Worm (Caenorhabditis elegans): ENCODE results near the gene C53A5.2.

C53A5.2 gene

ce11 chrV:14484582-14484981 lies 38.4 kb downstream of the C53A5.2 start, which contains the start of gene R02D5.4:
Gene R02D5.4 (minus strand): TSS chrV:14484682.
- TF ChIP-seq lin-54 (GFP tag; optimal IDR thresholded peaks at IDR 0.05) = no peak
- TF ChIP-seq xnd-1 (tag; optimal IDR thresholded peaks at IDR 0.05) = no peak
- TF ChIP-seq Y95B8A.8 (GFP tag; IDR thresholded peaks at IDR 0.05) = no peak
- TF ChIP-seq attf-6 (GFP tag; IDR thresholded peaks at IDR 0.05) = no peak
- no peak for TF ChIP-seq egl-18 (GFP tag; IDR thresholded peaks at IDR 0.05)
- no peak for TF ChIP-seq F57C9.4 (tag; optimal IDR thresholded peaks at IDR 0.05)
- no peak for TF ChIP-seq dpff-1 (tag; optimal IDR thresholded peaks at IDR 0.05)
- no peak for TF ChIP-seq zim-3 (tag; optimal IDR thresholded peaks at IDR 0.05)

DNA sequence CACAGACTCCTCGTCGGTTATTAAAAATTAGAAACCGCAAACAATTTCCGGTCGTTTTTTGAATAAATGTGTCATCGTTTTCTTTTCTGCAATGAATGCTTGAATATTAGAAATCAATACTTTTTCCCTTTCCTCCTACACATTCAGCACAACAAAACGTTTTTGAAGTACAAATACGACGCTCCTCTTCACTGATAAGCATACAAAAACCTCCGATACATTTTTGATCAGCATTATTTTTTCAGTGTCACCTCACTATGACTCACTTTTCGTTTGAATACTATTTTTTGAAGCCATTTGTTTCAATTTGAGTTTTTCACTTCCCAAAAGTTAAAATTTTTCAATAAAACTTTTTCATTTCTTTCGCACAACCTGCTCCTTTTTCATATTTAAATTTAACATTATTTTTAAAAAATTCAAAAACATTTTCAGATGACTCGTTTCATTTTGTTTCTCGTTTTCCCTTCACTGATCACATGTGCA lies 40.2 kb downstream of the C53A5.2 start, which contains the start of gene R02D5.3:
Gene R02D5.3, plus strand, starts transcription at position 433 of the 483 bp plus-strand sequence.
- TF ChIP-seq F37B4.10 (GFP tag; IDR thresholded peaks at IDR 0.05) (no peak), B0019.2 (GFP tag; conservative IDR thresholded peaks at IDR 0.05) (no peak), nhr-80 (tag; optimal IDR thresholded peaks at IDR 0.05) (peak; percentile 58), egl-44 (GFP tag; IDR thresholded peaks at IDR 0.05) (no peak)

ce11 chrV:14481987-14482386 lies 41.0 kb downstream of the C53A5.2 start, which contains the start of gene R02D5.10:
Gene R02D5.10 (plus strand): TSS chrV:14482287.
- TF ChIP-seq xnd-1 (tag; optimal IDR thresholded peaks at IDR 0.05) = no peak
- no peak for TF ChIP-seq nhr-179 (tag; optimal IDR thresholded peaks at IDR 0.05)
- TF ChIP-seq lin-26 (GFP tag; IDR thresholded peaks at IDR 0.05) = no peak
- TF ChIP-seq F22D6.2 (tag; optimal IDR thresholded peaks at IDR 0.05) = no peak
- no peak for TF ChIP-seq snpc-1.1 (tag; optimal IDR thresholded peaks at IDR 0.05; ENCODE audit: insufficient read depth)
- no peak for TF ChIP-seq F57A8.1 (GFP tag; optimal IDR thresholded peaks at IDR 0.05)
- TF ChIP-seq Y95B8A.8 (GFP tag; IDR thresholded peaks at IDR 0.05) = no peak
- no peak for TF ChIP-seq rcor-1 (GFP tag; IDR thresholded peaks at IDR 0.05)
- TF ChIP-seq bed-2 (GFP tag; IDR thresholded peaks at IDR 0.05) = no peak
- TF ChIP-seq dpl-1 (GFP tag; optimal IDR thresholded peaks at IDR 0.05) = no peak
- no peak for TF ChIP-seq B0336.3 (GFP tag; IDR thresholded peaks at IDR 0.05)
- TF ChIP-seq F57C9.4 (tag; optimal IDR thresholded peaks at IDR 0.05) = no peak
- no peak for TF ChIP-seq ceh-100 (GFP tag; IDR thresholded peaks at IDR 0.05)
- no peak for TF ChIP-seq hlh-26 (GFP tag; conservative IDR thresholded peaks at IDR 0.05)
- no peak for TF ChIP-seq ztf-28 (GFP tag; IDR thresholded peaks at IDR 0.05)
- no peak for TF ChIP-seq him-1 (tag; optimal IDR thresholded peaks at IDR 0.05)
- TF ChIP-seq rec-8 (tag; optimal IDR thresholded peaks at IDR 0.05) = no peak
- TF ChIP-seq lin-54 (GFP tag; optimal IDR thresholded peaks at IDR 0.05) = no peak

- peak; percentile 20 for TF ChIP-seq nhr-80 (tag; optimal IDR thresholded peaks at IDR 0.05)
- no peak for TF ChIP-seq C06A6.2 (GFP tag; conservative IDR thresholded peaks at IDR 0.05)
These were observed 41.6 kb downstream of the C53A5.2 start, which contains the start of gene R02D5.7 for ce11 chrV:14481401-14481800. Gene R02D5.7 (minus strand): TSS chrV:14481501.

DNA sequence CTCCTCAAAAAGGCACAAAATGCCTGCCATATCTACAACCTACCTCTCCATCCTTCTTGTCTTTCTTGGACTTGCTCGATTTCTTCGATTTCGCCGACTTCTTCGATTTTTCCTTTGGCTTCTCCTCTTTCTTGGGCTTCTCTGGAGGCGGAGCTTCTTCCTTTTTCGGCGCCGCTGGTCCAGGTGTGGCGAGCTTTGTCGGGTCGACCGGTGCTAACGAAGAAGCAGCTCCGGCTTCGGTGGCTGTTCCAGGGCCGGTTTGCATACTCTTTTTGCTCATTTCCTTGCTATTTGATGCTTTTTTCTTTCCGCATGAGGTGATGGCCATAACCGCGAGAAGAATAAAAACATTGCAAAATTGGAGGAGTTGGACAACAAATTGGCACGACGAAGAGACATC lies 42.5 kb downstream of the C53A5.2 start:
- TF ChIP-seq F23B12.7 (tag; optimal IDR thresholded peaks at IDR 0.05; ENCODE audit: insufficient read depth) (no peak), egrh-3 (GFP tag; IDR thresholded peaks at IDR 0.05) (peak; percentile 51; the same call in 1 of the 2 replicates), die-1 (tag; optimal IDR thresholded peaks at IDR 0.05) (no peak), ccch-3 (GFP tag; optimal IDR thresholded peaks at IDR 0.05) (no peak), hlh-12 (tag; optimal IDR thresholded peaks at IDR 0.05) (no peak), tbp1 (GFP tag; optimal IDR thresholded peaks at IDR 0.05) (no peak), snpc-3.4 (tag; optimal IDR thresholded peaks at IDR 0.05) (no peak), snpc-4 (GFP tag; optimal IDR thresholded peaks at IDR 0.05) (no peak), snpc-4 (tag; optimal IDR thresholded peaks at IDR 0.05) (no peak)

Measured in whole organism, young adult.